Worm (Caenorhabditis elegans): Measurements from ENCODE around the gene cutl-26.

cutl-26 gene

ce11 chrIV:654526-655440 lies 52.8 kb downstream of the cutl-26 start, which contains the start of the genes rpl-15 and K11H12.8:
Gene rpl-15, minus strand, starts transcription at chrIV:654576.
Gene K11H12.8, plus strand, starts transcription at chrIV:655390.
- TF ChIP-seq irx-1 (tag; optimal IDR thresholded peaks at IDR 0.05) = peak; percentile 99
- peak; percentile 93 for TF ChIP-seq nhr-76 (tag; optimal IDR thresholded peaks at IDR 0.05)
- TF ChIP-seq jun-1 (tag; optimal IDR thresholded peaks at IDR 0.05) = peak; percentile 98
- TF ChIP-seq fkh-4 (tag; optimal IDR thresholded peaks at IDR 0.05; ENCODE audit: borderline replicate concordance) = peak; percentile 95
- peak; percentile 100 for TF ChIP-seq unc-130 (tag; optimal IDR thresholded peaks at IDR 0.05)
- peak; percentile 100 for TF ChIP-seq lsy-2 (tag; optimal IDR thresholded peaks at IDR 0.05)
- peak; percentile 100 for TF ChIP-seq swsn-7 (tag; optimal IDR thresholded peaks at IDR 0.05)
- peak; percentile 100 for TF ChIP-seq ceh-82 (tag; optimal IDR thresholded peaks at IDR 0.05)
- TF ChIP-seq ztf-11 (tag; optimal IDR thresholded peaks at IDR 0.05) = peak; percentile 58 to 100
- TF ChIP-seq blmp-1 (tag; optimal IDR thresholded peaks at IDR 0.05) = peak; percentile 92
- peak; percentile 99 for TF ChIP-seq isw-1 (GFP tag; IDR thresholded peaks at IDR 0.05)
- TF ChIP-seq nhr-90 (tag; optimal IDR thresholded peaks at IDR 0.05; ENCODE audit: poor library complexity) = peak; percentile 100
- no peak for TF ChIP-seq sptf-1 (tag; optimal IDR thresholded peaks at IDR 0.05)
- TF ChIP-seq tbx-2 (tag; optimal IDR thresholded peaks at IDR 0.05) = peak; percentile 100
- peak; percentile 99 for TF ChIP-seq xbp-1 (tag; optimal IDR thresholded peaks at IDR 0.05)
- peak; percentile 91 for TF ChIP-seq ama-1 (optimal IDR thresholded peaks at IDR 0.05)
- peak; percentile 99 for TF ChIP-seq unc-86 (tag; optimal IDR thresholded peaks at IDR 0.05)
- TF ChIP-seq nhr-77 (tag; optimal IDR thresholded peaks at IDR 0.05) = peak; percentile 100
- TF ChIP-seq tlp-1 (tag; optimal IDR thresholded peaks at IDR 0.05) = no peak
- peak; percentile 99 for TF ChIP-seq sup-37 (GFP tag; optimal IDR thresholded peaks at IDR 0.05)
- peak; percentile 97 for TF ChIP-seq zip-4 (GFP tag; optimal IDR thresholded peaks at IDR 0.05)
- peak; percentile 97 for TF ChIP-seq lir-3 (tag; optimal IDR thresholded peaks at IDR 0.05; ENCODE audit: poor library complexity)
- TF ChIP-seq aly-2 (tag; optimal IDR thresholded peaks at IDR 0.05) = peak; percentile 98
- TF ChIP-seq ceh-88 (GFP tag; IDR thresholded peaks at IDR 0.05) = peak; percentile 100
- peak; percentile 99 for TF ChIP-seq aha-1 (tag; optimal IDR thresholded peaks at IDR 0.05)
- peak; percentile 98 for TF ChIP-seq grh-1 (GFP tag; IDR thresholded peaks at IDR 0.05)
- peak; percentile 100 for TF ChIP-seq nhr-85 (tag)
- TF ChIP-seq nhr-237 (tag; optimal IDR thresholded peaks at IDR 0.05) = peak; percentile 98
- TF ChIP-seq hlh-4 (tag; optimal IDR thresholded peaks at IDR 0.05) = peak; percentile 91
- peak; percentile 100 for TF ChIP-seq nhr-47 (tag; optimal IDR thresholded peaks at IDR 0.05)
- TF ChIP-seq Y116A8C.19 (tag; optimal IDR thresholded peaks at IDR 0.05; ENCODE audit: borderline replicate concordance) = peak; percentile 80
- TF ChIP-seq dsc-1 (tag; optimal IDR thresholded peaks at IDR 0.05) = peak; percentile 100
- TF ChIP-seq lin-35 (GFP tag; optimal IDR thresholded peaks at IDR 0.05) = peak; percentile 95 to 97
- peak; percentile 99 to 100 (median 100) for TF ChIP-seq elt-3 (tag; optimal IDR thresholded peaks at IDR 0.05)
- TF ChIP-seq C34B4.2 (tag; optimal IDR thresholded peaks at IDR 0.05) = peak; percentile 89
- peak; percentile 96 for TF ChIP-seq hpl-2 (GFP tag; optimal IDR thresholded peaks at IDR 0.05)
- TF ChIP-seq C04F5.9 (tag; optimal IDR thresholded peaks at IDR 0.05) = peak; percentile 98
- TF ChIP-seq ceh-90 (tag; optimal IDR thresholded peaks at IDR 0.05) = peak; percentile 80
- TF ChIP-seq pag-3 (tag; optimal IDR thresholded peaks at IDR 0.05; ENCODE audit: borderline replicate concordance, insufficient read depth) = peak; percentile 88
- peak; percentile 97 for TF ChIP-seq skn-1 (tag; optimal IDR thresholded peaks at IDR 0.05)
- peak; percentile 96 for TF ChIP-seq nhr-11 (tag; optimal IDR thresholded peaks at IDR 0.05)
- TF ChIP-seq mab-9 (GFP tag; IDR thresholded peaks at IDR 0.05) = peak; percentile 99
- peak; percentile 93 for TF ChIP-seq ceh-63 (GFP tag; optimal IDR thresholded peaks at IDR 0.05)
- peak; percentile 44 to 98 for TF ChIP-seq egl-27 (tag; optimal IDR thresholded peaks at IDR 0.05)
- peak; percentile 98 for TF ChIP-seq sox-4 (tag; optimal IDR thresholded peaks at IDR 0.05)
- TF ChIP-seq alr-1 (tag; optimal IDR thresholded peaks at IDR 0.05; ENCODE audit: borderline replicate concordance) = no peak
- TF ChIP-seq fkh-10 (GFP tag; optimal IDR thresholded peaks at IDR 0.05) = peak; percentile 99
- peak; percentile 98 for TF ChIP-seq ceh-8 (GFP tag; optimal IDR thresholded peaks at IDR 0.05)
- TF ChIP-seq snpc-4 (tag; optimal IDR thresholded peaks at IDR 0.05) = peak; percentile 97
- peak; percentile 100 for TF ChIP-seq C16A3.4 (tag; optimal IDR thresholded peaks at IDR 0.05)

Data from whole organism, L1 larva.